Worm (Caenorhabditis elegans) whole organism, early embryonic: Measurements from ENCODE around the gene ddn-2.

Source experiments
- B0310.2 ChIP-seq: sonication (generic microtip); optimal IDR thresholded peaks from 2 replicates; lab custom pipeline; 2016; ENCODE audit warnings: mild to moderate bottlenecking, missing genetic modification characterization, missing compliant biosample characterization
- F13C5.2 ChIP-seq: sonication (generic microtip); optimal IDR thresholded peaks from 2 replicates; lab custom pipeline; 2017; ENCODE audit warnings: mild to moderate bottlenecking, missing genetic modification characterization, inconsistent platforms, missing compliant biosample characterization
- aly-1 ChIP-seq: sonication (generic microtip); optimal IDR thresholded peaks from 2 replicates; lab custom pipeline; 2016; ENCODE audit warnings: missing genetic modification characterization, missing compliant biosample characterization
- ama-1 ChIP-seq: fragments of 150-350 bp; optimal IDR thresholded peaks from 2 replicates; lab custom pipeline; 2014
- ceh-13 ChIP-seq: fragments of 200-800 bp; sonication (Bioruptor generic); optimal IDR thresholded peaks from 2 replicates; lab custom pipeline; 2018; ENCODE audit warnings: mild to moderate bottlenecking, missing genetic modification characterization, missing compliant biosample characterization
- ceh-36 ChIP-seq: sonication (generic microtip); optimal IDR thresholded peaks from 2 replicates; lab custom pipeline; 2016; ENCODE audit warnings: missing genetic modification characterization, inconsistent platforms, missing compliant biosample characterization
- ets-7 ChIP-seq: sonication (generic microtip); optimal IDR thresholded peaks from 2 replicates; lab custom pipeline; 2016; ENCODE audit warnings: missing genotype, missing genetic modification characterization, missing compliant biosample characterization
- flt-1 ChIP-seq: fragments of 200-800 bp; sonication (Bioruptor generic); IDR thresholded peaks from 2 replicates; pipeline ENCODE4 v1.3.6; 2022; ENCODE audit warnings: missing genetic modification characterization, missing compliant biosample characterization
- hmbx-1 ChIP-seq: sonication (generic microtip); optimal IDR thresholded peaks from 2 replicates; lab custom pipeline; 2016; ENCODE audit warnings: mild to moderate bottlenecking, missing genetic modification characterization, missing compliant biosample characterization
- hmg-4 ChIP-seq: fragments of 200-800 bp; sonication (Bioruptor generic); optimal IDR thresholded peaks from 2 replicates; lab custom pipeline; 2018; ENCODE audit warnings: mild to moderate bottlenecking, missing genetic modification characterization, missing compliant biosample characterization
- hnd-1 ChIP-seq: sonication (generic microtip); optimal IDR thresholded peaks from 2 replicates; lab custom pipeline; 2016; ENCODE audit warnings: missing genetic modification characterization, missing compliant biosample characterization
- pes-1 ChIP-seq: fragments of 200-800 bp; sonication (Bioruptor generic); IDR thresholded peaks from 2 replicates; pipeline ENCODE4 v1.3.6; 2022; ENCODE audit warnings: missing genetic modification reagents, missing genetic modification characterization, missing compliant biosample characterization
- scrt-1 ChIP-seq: fragments of 200-800 bp; sonication (Bioruptor generic); IDR thresholded peaks from 2 replicates; pipeline ENCODE4 v1.3.6; 2022; ENCODE audit warnings: missing genetic modification characterization, missing compliant biosample characterization
- sea-1 ChIP-seq: fragments of 200-800 bp; sonication (Bioruptor generic); conservative IDR thresholded peaks from 2 replicates; pipeline ENCODE4 v1.3.6; 2022; ENCODE audit warnings: missing genetic modification characterization, missing compliant biosample characterization
- tbx-11 ChIP-seq: fragments of 200-800 bp; sonication (Bioruptor generic); IDR thresholded peaks from 2 replicates; pipeline ENCODE4 v1.3.6; 2022; ENCODE audit warnings: missing genetic modification characterization, missing compliant biosample characterization
- tbx-37 ChIP-seq: fragments of 200-800 bp; sonication (Bioruptor generic); conservative IDR thresholded peaks from 2 replicates; pipeline ENCODE4 v1.3.6; 2022; ENCODE audit warnings: missing genetic modification reagents, missing genetic modification characterization, missing compliant biosample characterization
- tra-4 ChIP-seq: sonication (generic microtip); optimal IDR thresholded peaks from 2 replicates; lab custom pipeline; 2017; ENCODE audit warnings: missing genetic modification characterization, missing compliant biosample characterization

Gene ddn-2

DNA sequence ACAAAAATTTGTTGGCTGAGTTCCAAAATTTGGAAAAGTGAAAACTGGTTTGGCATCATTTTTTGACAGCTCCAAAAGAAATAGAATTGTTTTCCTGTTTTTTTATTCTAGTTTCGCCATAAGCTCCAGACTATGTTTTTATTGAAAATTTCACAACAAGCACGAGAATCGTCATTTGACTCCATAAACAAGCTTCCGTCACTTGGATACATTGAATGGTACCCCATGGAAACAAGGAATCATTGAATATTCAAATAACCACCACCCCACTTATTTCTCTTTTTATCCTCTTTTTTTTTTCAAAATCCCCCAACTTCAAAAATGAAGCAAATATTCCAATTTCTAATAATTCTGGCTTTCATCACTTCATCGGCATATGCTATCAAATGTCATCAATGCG is at the start of gene ddn-2:
Gene ddn-2 (plus strand): TSS at position 301 of the 400 bp plus-strand sequence.
- TF ChIP-seq ets-7 (tag; lab: Kevin White, UChicago) = no peak
- TF ChIP-seq flt-1 = no peak
- TF ChIP-seq hnd-1 = no peak
- no peak for TF ChIP-seq B0310.2
- no peak for TF ChIP-seq ceh-36 (tag; lab: Kevin White, UChicago)
- no peak for TF ChIP-seq F13C5.2 (tag; lab: Kevin White, UChicago)
- TF ChIP-seq tra-4 (tag; lab: Kevin White, UChicago) = no peak
- no peak for TF ChIP-seq hmg-4 (GFP tag; lab: Kevin White, UChicago)
- no peak for TF ChIP-seq hmbx-1 (tag; lab: Kevin White, UChicago)
- TF ChIP-seq tbx-37 = no peak
- no peak for TF ChIP-seq sea-1 (GFP tag; lab: Robert Waterston, UW)
- TF ChIP-seq tbx-11 (GFP tag; lab: Robert Waterston, UW) = no peak
- TF ChIP-seq pes-1 (GFP tag; lab: Robert Waterston, UW) = no peak
- no peak for TF ChIP-seq ceh-13

DNA sequence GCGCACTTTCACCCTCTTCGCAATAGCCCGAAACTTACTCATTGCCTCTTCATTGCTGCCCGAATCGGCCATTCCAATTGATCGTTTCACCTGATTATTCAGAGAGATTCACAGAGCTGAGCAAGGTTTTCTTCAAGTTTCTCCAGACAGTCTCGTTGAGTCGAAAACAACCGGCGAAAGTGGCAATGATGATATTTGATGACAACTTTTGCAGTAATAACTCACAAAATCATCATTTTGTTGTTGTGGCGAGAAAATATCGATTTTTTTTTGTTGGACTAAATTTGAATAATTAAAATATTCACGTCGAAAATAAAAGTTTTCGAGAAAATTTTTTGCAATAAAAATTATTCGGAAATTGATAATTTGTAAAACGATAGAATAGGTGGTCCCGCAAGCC is 43.3 kb upstream of the ddn-2 start, which contains the start of gene snf-5:
Gene snf-5 (minus strand): TSS at position 182 of the 400 bp plus-strand sequence.
- no peak for TF ChIP-seq ceh-13
- TF ChIP-seq flt-1 = no peak
- TF ChIP-seq sea-1 (GFP tag; lab: Robert Waterston, UW) = no peak
- TF ChIP-seq hmbx-1 (tag; lab: Kevin White, UChicago) = no peak
- TF ChIP-seq pes-1 (GFP tag; lab: Robert Waterston, UW) = no peak
- no peak for TF ChIP-seq tra-4 (tag; lab: Kevin White, UChicago)
- TF ChIP-seq tbx-11 (GFP tag; lab: Robert Waterston, UW) = no peak
- TF ChIP-seq tbx-37 = no peak
- TF ChIP-seq hnd-1 = no peak

DNA sequence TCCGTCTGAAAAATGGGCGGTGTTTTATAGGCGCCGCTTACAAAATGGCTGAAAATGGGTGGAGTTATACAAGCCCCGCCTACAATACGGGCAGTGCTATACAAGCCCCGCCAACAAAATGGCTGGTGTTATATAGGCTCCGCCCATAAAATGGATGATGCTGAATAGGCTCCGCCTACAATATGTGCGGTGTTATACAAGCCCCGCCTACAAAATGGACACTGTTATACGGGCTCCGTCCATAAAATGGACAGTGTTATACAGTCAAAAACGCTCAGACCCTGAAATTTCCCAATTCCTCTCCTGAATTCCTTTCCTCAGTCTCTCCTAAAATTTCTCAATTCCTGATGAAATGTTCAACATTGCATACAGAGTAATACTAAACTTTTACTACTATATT is 42.8 kb upstream of the ddn-2 start:
- TF ChIP-seq hmbx-1 (tag; lab: Kevin White, UChicago) (no peak), sea-1 (GFP tag; lab: Robert Waterston, UW) (no peak), hnd-1 (no peak), aly-1 (tag; lab: Kevin White, UChicago) (no peak), ceh-13 (no peak)

DNA sequence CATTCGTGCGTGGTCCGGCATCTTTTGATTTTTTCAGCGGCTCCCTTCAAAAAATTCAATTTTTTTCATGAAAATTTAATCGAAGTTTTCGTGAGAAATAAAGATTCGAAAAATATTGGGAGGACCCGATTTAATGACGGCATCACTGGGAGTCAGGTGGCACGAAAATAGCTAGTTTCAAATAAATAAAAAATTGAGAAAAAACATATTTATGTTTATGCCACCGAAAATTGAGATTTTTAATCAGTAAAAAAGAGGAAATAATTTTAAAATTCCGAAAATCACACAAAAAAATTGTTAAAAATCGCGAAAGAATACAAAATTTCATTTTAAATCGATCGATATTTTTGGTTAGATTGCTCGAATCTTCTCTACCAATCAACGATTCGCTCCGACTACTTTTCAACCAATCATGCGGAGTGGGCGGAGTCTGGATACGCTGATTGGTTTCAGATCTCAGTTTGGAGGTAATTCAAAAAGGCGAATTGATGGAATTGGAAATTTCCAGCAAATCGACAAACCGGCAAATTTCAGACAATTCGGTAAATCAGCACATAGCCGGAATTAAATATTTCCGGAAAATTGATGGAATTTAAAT is 30.7 kb upstream of the ddn-2 start, which contains the start of gene gsy-1:
Gene gsy-1 (minus strand): TSS at position 51 of the 598 bp plus-strand sequence.
- TF ChIP-seq tbx-37 (no peak), hnd-1 (no peak), tbx-11 (GFP tag; lab: Robert Waterston, UW) (no peak), hmbx-1 (tag; lab: Kevin White, UChicago) (no peak), tra-4 (tag; lab: Kevin White, UChicago) (no peak), F13C5.2 (tag; lab: Kevin White, UChicago) (no peak)

DNA sequence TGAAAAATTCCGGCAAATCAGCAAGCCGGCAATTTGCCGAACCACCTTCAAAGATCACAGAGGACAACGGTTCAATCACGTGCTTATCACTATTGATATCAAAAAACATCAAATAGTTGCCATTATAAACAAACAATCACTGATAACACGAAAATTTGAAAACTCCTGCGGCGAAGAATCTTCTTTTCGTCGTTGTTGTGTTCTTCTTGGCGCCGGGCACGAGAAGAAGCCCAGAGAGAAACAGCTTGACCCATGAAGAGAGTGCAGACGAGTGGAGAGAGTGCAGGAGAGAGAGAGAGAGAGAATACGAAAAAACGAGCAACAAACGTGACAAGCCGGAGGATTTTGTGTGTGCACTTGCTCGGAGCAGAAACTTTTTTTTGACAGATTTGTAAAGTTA is 30.2 kb upstream of the ddn-2 start:
- TF ChIP-seq ama-1 (lab: Kevin White, UChicago) (no peak), B0310.2 (no peak), tbx-37 (no peak), tra-4 (tag; lab: Kevin White, UChicago) (no peak), hmg-4 (GFP tag; lab: Kevin White, UChicago) (no peak), ets-7 (tag; lab: Kevin White, UChicago) (no peak), hnd-1 (no peak), flt-1 (no peak), aly-1 (tag; lab: Kevin White, UChicago) (no peak), sea-1 (GFP tag; lab: Robert Waterston, UW) (no peak), tbx-11 (GFP tag; lab: Robert Waterston, UW) (no peak), hmbx-1 (tag; lab: Kevin White, UChicago) (no peak), ceh-13 (no peak)

DNA sequence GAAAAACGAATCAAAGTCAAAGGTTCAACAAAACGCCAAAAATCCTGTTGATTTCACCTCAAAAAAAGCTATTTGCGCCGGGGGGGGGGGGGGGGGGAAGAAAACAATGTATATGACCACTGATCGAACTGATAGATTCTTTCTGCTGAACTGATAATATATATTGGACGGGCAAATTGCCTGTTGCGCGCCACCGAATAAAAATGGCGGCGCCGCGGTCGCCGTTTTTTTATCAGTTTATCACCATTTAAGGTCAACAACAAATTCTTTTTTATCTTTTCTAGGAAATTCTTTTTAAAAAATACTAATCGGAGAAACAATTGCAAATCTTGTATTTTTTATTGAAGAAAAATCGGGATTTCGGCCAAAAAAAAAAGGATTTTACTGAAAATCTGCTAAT is 29.1 kb upstream of the ddn-2 start:
- no peak for TF ChIP-seq flt-1
- no peak for TF ChIP-seq hnd-1
- TF ChIP-seq hmg-4 (GFP tag; lab: Kevin White, UChicago) = no peak
- TF ChIP-seq tbx-37 = no peak
- TF ChIP-seq tra-4 (tag; lab: Kevin White, UChicago) = no peak
- TF ChIP-seq sea-1 (GFP tag; lab: Robert Waterston, UW) = no peak
- no peak for TF ChIP-seq aly-1 (tag; lab: Kevin White, UChicago)
- no peak for TF ChIP-seq B0310.2
- no peak for TF ChIP-seq F13C5.2 (tag; lab: Kevin White, UChicago)
- no peak for TF ChIP-seq tbx-11 (GFP tag; lab: Robert Waterston, UW)
- TF ChIP-seq ceh-36 (tag; lab: Kevin White, UChicago) = no peak
- no peak for TF ChIP-seq ama-1 (lab: Kevin White, UChicago)

DNA sequence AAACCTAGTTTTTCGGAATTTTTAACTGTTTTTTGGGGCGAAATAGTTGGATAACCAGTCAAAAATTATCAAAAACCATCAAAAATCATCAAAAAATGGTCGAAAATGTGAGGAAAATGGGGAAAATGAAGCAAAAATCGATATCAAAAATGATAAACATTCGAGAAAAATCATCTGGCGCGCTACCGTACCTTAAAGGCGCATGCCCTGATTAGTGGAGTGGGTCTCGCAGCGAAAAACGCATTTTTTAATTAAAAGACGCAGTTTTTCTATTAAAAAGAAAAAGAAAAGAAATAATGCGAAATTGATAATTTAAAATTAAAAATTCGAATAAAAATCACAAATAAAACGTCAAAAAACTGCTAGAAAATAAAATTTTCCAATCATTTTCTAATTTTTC is 28.5 kb upstream of the ddn-2 start, which contains the start of gene F35C5.1:
Gene F35C5.1 (plus strand): TSS at position 399 of the 400 bp plus-strand sequence.
- TF ChIP-seq hmg-4 (GFP tag; lab: Kevin White, UChicago) (no peak), ceh-13 (no peak), sea-1 (GFP tag; lab: Robert Waterston, UW) (no peak), scrt-1 (GFP tag; lab: Robert Waterston, UW) (no peak), B0310.2 (no peak), tra-4 (tag; lab: Kevin White, UChicago) (no peak), tbx-11 (GFP tag; lab: Robert Waterston, UW) (no peak), flt-1 (no peak), hnd-1 (no peak), hmbx-1 (tag; lab: Kevin White, UChicago) (no peak), ama-1 (lab: Kevin White, UChicago) (no peak)

DNA sequence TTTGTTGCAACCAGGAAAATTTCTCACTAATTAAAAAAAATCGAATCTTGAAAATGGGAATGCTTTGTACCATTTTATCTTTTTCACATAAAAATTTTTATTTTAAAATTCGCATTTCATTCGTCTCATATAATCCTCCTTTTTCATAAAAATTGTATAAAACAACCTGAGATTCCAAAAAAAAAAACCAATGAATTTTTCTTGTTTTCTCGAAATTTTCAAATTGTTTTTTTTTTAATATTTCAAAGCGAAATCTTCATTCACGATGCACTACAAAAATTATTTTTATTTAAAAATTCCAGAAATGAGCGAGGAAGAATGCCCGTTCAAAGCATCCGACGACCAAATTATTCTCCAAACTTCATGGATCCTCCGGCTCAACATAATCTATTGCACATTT is 23.9 kb upstream of the ddn-2 start, which contains the start of gene sra-14:
Gene sra-14 (plus strand): TSS at position 301 of the 400 bp plus-strand sequence.
- no peak for TF ChIP-seq F13C5.2 (tag; lab: Kevin White, UChicago)
- no peak for TF ChIP-seq tbx-11 (GFP tag; lab: Robert Waterston, UW)
